Fruit fly (Drosophila melanogaster): ENCODE results near the gene CG16974.

The CG16974 gene

DNA sequence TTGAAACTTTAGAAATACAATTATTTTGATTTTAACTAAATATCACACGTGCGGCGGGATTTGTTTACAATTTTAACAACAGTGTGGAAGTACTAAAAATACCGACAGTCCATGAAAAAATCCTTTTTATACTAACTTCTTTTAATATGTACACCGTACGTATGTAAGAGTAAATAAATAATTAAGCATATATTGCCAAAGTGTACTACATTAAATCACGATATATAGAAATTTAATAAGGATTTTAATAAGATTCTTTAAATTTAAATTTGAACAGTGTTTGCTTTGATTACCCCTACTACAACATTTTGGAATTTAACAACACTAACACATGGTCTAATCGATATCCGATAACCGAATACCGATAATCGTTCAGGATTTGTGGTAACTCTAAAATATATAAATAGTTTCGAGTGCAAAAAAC, 30.5 kb upstream of the CG16974 start, which contains the start of the genes Ski6 and CG16812 (continued):
- no peak for TF ChIP-seq Lpt (GFP tag; optimal IDR thresholded peaks at IDR 0.05)
- peak; percentile 54 for TF ChIP-seq bab2 (GFP tag; optimal IDR thresholded peaks at IDR 0.05)
- peak; percentile 16 for TF ChIP-seq CHES-1-like (GFP tag; optimal IDR thresholded peaks at IDR 0.05)
- TF ChIP-seq gcm (GFP tag; optimal IDR thresholded peaks at IDR 0.05), result peak; percentile 68
- TF ChIP-seq Camta (GFP tag; optimal IDR thresholded peaks at IDR 0.05), result peak; percentile 48
- no peak for TF ChIP-seq maf-S (GFP tag; optimal IDR thresholded peaks at IDR 0.05)
- no peak for TF ChIP-seq knrl (GFP tag; IDR thresholded peaks at IDR 0.05; ENCODE audit: partially characterized antibody)
- no peak for TF ChIP-seq CG11398 (GFP tag; optimal IDR thresholded peaks at IDR 0.05)
- TF ChIP-seq CG2889 (GFP tag; IDR thresholded peaks at IDR 0.05), result no peak
- TF ChIP-seq B-H1 (GFP tag; IDR thresholded peaks at IDR 0.05), result peak; percentile 26; the same call in 1 of the 3 replicates
- peak; percentile 65 for TF ChIP-seq CG10654 (GFP tag; optimal IDR thresholded peaks at IDR 0.05)
- no peak for TF ChIP-seq CG2678 (tag; optimal IDR thresholded peaks at IDR 0.05)
- peak; percentile 68 for TF ChIP-seq H2.0 (GFP tag; IDR thresholded peaks at IDR 0.05)
- TF ChIP-seq Kr (GFP tag; optimal IDR thresholded peaks at IDR 0.05), result no peak
- no peak for TF ChIP-seq CG5180 (GFP tag; optimal IDR thresholded peaks at IDR 0.05)
- no peak for TF ChIP-seq sima (GFP tag; optimal IDR thresholded peaks at IDR 0.05)
- no peak for TF ChIP-seq CG8478 (optimal IDR thresholded peaks at IDR 0.05)
- peak; percentile 50 for TF ChIP-seq pho (GFP tag; optimal IDR thresholded peaks at IDR 0.05)
- no peak for TF ChIP-seq CG7928 (GFP tag; optimal IDR thresholded peaks at IDR 0.05)
- no peak for TF ChIP-seq lov (optimal IDR thresholded peaks at IDR 0.05)
- TF ChIP-seq lov (GFP tag; IDR thresholded peaks at IDR 0.05), result no peak
- TF ChIP-seq tap (tag; optimal IDR thresholded peaks at IDR 0.05), result no peak
- TF ChIP-seq tx (GFP tag; optimal IDR thresholded peaks at IDR 0.05), result no peak
- TF ChIP-seq Hey (tag; optimal IDR thresholded peaks at IDR 0.05), result no peak
- TF ChIP-seq fu2 (GFP tag; optimal IDR thresholded peaks at IDR 0.05), result no peak
- TF ChIP-seq Hr3 (GFP tag; optimal IDR thresholded peaks at IDR 0.05), result peak; percentile 71
- TF ChIP-seq CG11093 (GFP tag; IDR thresholded peaks at IDR 0.05), result no peak
- peak; percentile 52 for TF ChIP-seq Bteb2 (GFP tag; optimal IDR thresholded peaks at IDR 0.05)
- no peak for TF ChIP-seq ems (GFP tag; optimal IDR thresholded peaks at IDR 0.05)
- no peak for TF ChIP-seq CG17912 (GFP tag; optimal IDR thresholded peaks at IDR 0.05)
- TF ChIP-seq org-1 (GFP tag; optimal IDR thresholded peaks at IDR 0.05), result no peak
- TF ChIP-seq CG10565 (GFP tag; optimal IDR thresholded peaks at IDR 0.05), result no peak
- TF ChIP-seq repo (GFP tag; optimal IDR thresholded peaks at IDR 0.05), result no peak
- TF ChIP-seq CG10209 (GFP tag; optimal IDR thresholded peaks at IDR 0.05), result peak; percentile 37
- TF ChIP-seq gsb (GFP tag; IDR thresholded peaks at IDR 0.05), result no peak
- no peak for TF ChIP-seq Side (GFP tag; optimal IDR thresholded peaks at IDR 0.05)
- no peak for TF ChIP-seq CG18619 (GFP tag; optimal IDR thresholded peaks at IDR 0.05)
- TF ChIP-seq her (GFP tag; optimal IDR thresholded peaks at IDR 0.05), result no peak
- peak; percentile 78 for TF ChIP-seq CG17359 (tag; optimal IDR thresholded peaks at IDR 0.05)
- no peak for TF ChIP-seq ash1 (GFP tag; optimal IDR thresholded peaks at IDR 0.05)
- TF ChIP-seq aop (GFP tag; IDR thresholded peaks at IDR 0.05), result no peak
- peak; percentile 84 for TF ChIP-seq CG17361 (GFP tag; IDR thresholded peaks at IDR 0.05)
- TF ChIP-seq CG34224 (GFP tag; IDR thresholded peaks at IDR 0.05; ENCODE audit: partially characterized antibody), result 0 out of 3 replicates have a peak, but pooled peaks have one; percentile 31
- peak; percentile 58 for TF ChIP-seq NfI (GFP tag; optimal IDR thresholded peaks at IDR 0.05)
- TF ChIP-seq CG8944 (GFP tag; optimal IDR thresholded peaks at IDR 0.05), result no peak
- peak; percentile 60 for TF ChIP-seq BEAF-32 (GFP tag; optimal IDR thresholded peaks at IDR 0.05)
- TF ChIP-seq Hr78 (GFP tag; optimal IDR thresholded peaks at IDR 0.05), result no peak
- TF ChIP-seq CG10543 (GFP tag; optimal IDR thresholded peaks at IDR 0.05), result no peak
- peak; percentile 25 for TF ChIP-seq CG1233 (GFP tag; optimal IDR thresholded peaks at IDR 0.05)
- no peak for TF ChIP-seq tio (GFP tag; optimal IDR thresholded peaks at IDR 0.05)
- peak; percentile 20 for TF ChIP-seq salm (tag; optimal IDR thresholded peaks at IDR 0.05)
- TF ChIP-seq CG1832 (GFP tag; optimal IDR thresholded peaks at IDR 0.05), result no peak
